Worm (Caenorhabditis elegans): ENCODE data around the gene F53E10.1.

Gene F53E10.1

DNA sequence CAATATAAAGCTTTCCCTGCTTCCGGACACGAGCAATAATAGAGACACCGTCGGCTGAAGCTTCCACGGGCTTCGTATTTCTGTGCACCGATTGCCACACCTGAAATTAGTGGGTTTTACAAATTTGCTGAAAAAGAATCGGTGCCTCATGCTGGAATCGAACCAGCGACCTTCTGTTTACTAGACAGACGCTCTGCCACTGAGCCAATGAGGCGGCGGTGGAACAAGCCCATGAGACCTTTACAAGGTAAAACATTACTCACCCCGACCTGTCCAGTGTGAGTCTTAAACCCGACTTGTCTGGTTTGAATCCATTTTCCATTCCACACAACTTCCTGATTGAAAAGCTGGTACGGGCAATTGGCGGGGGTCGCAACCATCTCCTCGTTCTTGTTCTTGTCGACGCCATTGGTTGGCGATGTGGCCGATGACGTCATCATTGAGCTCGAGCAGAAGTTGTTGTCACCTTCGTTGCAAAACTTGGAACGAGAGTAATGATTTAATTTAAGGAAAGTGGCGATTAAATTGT is 49.5 kb downstream of the F53E10.1 start, which contains the start of gene ndx-2 (continued):
- no peak for TF ChIP-seq nfya-1 (tag; optimal IDR thresholded peaks at IDR 0.05; ENCODE audit: borderline replicate concordance, insufficient read depth)
- no peak for TF ChIP-seq hlh-12 (tag; optimal IDR thresholded peaks at IDR 0.05)
- no peak for TF ChIP-seq ets-4 (GFP tag; optimal IDR thresholded peaks at IDR 0.05)
- no peak for TF ChIP-seq xnd-1 (tag; optimal IDR thresholded peaks at IDR 0.05)
- TF ChIP-seq madf-6 (GFP tag; IDR thresholded peaks at IDR 0.05) = peak; percentile 66
- TF ChIP-seq chd-7 (tag; optimal IDR thresholded peaks at IDR 0.05) = no peak
- TF ChIP-seq ZK185.1 (tag; optimal IDR thresholded peaks at IDR 0.05; ENCODE audit: poor library complexity, severe bottlenecking) = no peak
- peak; percentile 94 for TF ChIP-seq tbp1 (GFP tag; optimal IDR thresholded peaks at IDR 0.05)
- TF ChIP-seq F57A8.1 (GFP tag; optimal IDR thresholded peaks at IDR 0.05) = peak; percentile 89
- no peak for TF ChIP-seq repo-1 (tag; optimal IDR thresholded peaks at IDR 0.05)
- no peak for TF ChIP-seq akir-1 (GFP tag; optimal IDR thresholded peaks at IDR 0.05)
- no peak for TF ChIP-seq hsf-1 (GFP tag; IDR thresholded peaks at IDR 0.05)
- no peak for TF ChIP-seq ztf-3 (GFP tag; optimal IDR thresholded peaks at IDR 0.05)
- TF ChIP-seq Y95B8A.8 (GFP tag; IDR thresholded peaks at IDR 0.05) = 0 out of 2 replicates have a peak, but pooled peaks have one; percentile 65
- peak; percentile 45 for TF ChIP-seq T07F8.4 (tag; optimal IDR thresholded peaks at IDR 0.05)
- TF ChIP-seq T26A5.8 (tag; optimal IDR thresholded peaks at IDR 0.05) = peak; percentile 3
- peak; percentile 24; the same call in 1 of the 2 replicates for TF ChIP-seq egrh-3 (GFP tag; IDR thresholded peaks at IDR 0.05)
- TF ChIP-seq athp-1 (tag; optimal IDR thresholded peaks at IDR 0.05) = peak; percentile 72
- TF ChIP-seq cebp-2 (GFP tag; IDR thresholded peaks at IDR 0.05) = no peak
- TF ChIP-seq pha-4 (tag; optimal IDR thresholded peaks at IDR 0.05) = no peak
- no peak for TF ChIP-seq nfya-2 (GFP tag; IDR thresholded peaks at IDR 0.05)
- TF ChIP-seq K12H6.12 (tag; optimal IDR thresholded peaks at IDR 0.05) = no peak
- TF ChIP-seq Y53F4B.3 (GFP tag; IDR thresholded peaks at IDR 0.05) = no peak
- 0 out of 2 replicates have a peak, but pooled peaks have one; percentile 22 for TF ChIP-seq ceh-40 (GFP tag; IDR thresholded peaks at IDR 0.05)
- TF ChIP-seq ceh-100 (GFP tag; IDR thresholded peaks at IDR 0.05) = 0 out of 2 replicates have a peak, but pooled peaks have one; percentile 28
- no peak for TF ChIP-seq B0035.1 (tag; optimal IDR thresholded peaks at IDR 0.05)
- peak; percentile 68 for TF ChIP-seq mcd-1 (GFP tag; IDR thresholded peaks at IDR 0.05)
- TF ChIP-seq sptf-2 (GFP tag; optimal IDR thresholded peaks at IDR 0.05) = peak; percentile 86
- no peak for TF ChIP-seq mes-4 (tag; optimal IDR thresholded peaks at IDR 0.05)
- no peak for TF ChIP-seq zim-3 (tag; optimal IDR thresholded peaks at IDR 0.05)
- TF ChIP-seq mel-28 (tag; optimal IDR thresholded peaks at IDR 0.05; ENCODE audit: borderline replicate concordance) = no peak
- no peak for TF ChIP-seq lsy-27 (tag; optimal IDR thresholded peaks at IDR 0.05; ENCODE audit: borderline replicate concordance, insufficient read depth)
- no peak for TF ChIP-seq ztf-25 (GFP tag; IDR thresholded peaks at IDR 0.05)
- TF ChIP-seq snpc-3.4 (tag; optimal IDR thresholded peaks at IDR 0.05) = peak; percentile 43
- no peak for TF ChIP-seq ztf-6 (GFP tag; IDR thresholded peaks at IDR 0.05)
- TF ChIP-seq ztf-28 (GFP tag; IDR thresholded peaks at IDR 0.05) = no peak
- no peak for TF ChIP-seq Y79H2A.3 (GFP tag; conservative IDR thresholded peaks at IDR 0.05)
- no peak for TF ChIP-seq dpl-1 (GFP tag; optimal IDR thresholded peaks at IDR 0.05)
- TF ChIP-seq unc-62 (GFP tag; optimal IDR thresholded peaks at IDR 0.05) = no peak
- peak; percentile 78 for TF ChIP-seq nfyb-1 (GFP tag; IDR thresholded peaks at IDR 0.05)
- no peak for TF ChIP-seq sdz-38 (tag; optimal IDR thresholded peaks at IDR 0.05)
- TF ChIP-seq Y53G8AR.9 (GFP tag; conservative IDR thresholded peaks at IDR 0.05) = peak; percentile 61
- peak; percentile 17 for TF ChIP-seq snpc-1.1 (tag; optimal IDR thresholded peaks at IDR 0.05; ENCODE audit: insufficient read depth)
- TF ChIP-seq efl-1 (GFP tag; optimal IDR thresholded peaks at IDR 0.05) = peak; percentile 33
- no peak for TF ChIP-seq lag-1 (GFP tag; IDR thresholded peaks at IDR 0.05)
- TF ChIP-seq ceh-27 (GFP tag; optimal IDR thresholded peaks at IDR 0.05) = peak; percentile 8
- TF ChIP-seq lin-40 (tag; optimal IDR thresholded peaks at IDR 0.05) = no peak
- TF ChIP-seq sea-2 (GFP tag; IDR thresholded peaks at IDR 0.05) = no peak
